Worm (Caenorhabditis elegans): ENCODE measurements around the gene nhr-17.

DNA sequence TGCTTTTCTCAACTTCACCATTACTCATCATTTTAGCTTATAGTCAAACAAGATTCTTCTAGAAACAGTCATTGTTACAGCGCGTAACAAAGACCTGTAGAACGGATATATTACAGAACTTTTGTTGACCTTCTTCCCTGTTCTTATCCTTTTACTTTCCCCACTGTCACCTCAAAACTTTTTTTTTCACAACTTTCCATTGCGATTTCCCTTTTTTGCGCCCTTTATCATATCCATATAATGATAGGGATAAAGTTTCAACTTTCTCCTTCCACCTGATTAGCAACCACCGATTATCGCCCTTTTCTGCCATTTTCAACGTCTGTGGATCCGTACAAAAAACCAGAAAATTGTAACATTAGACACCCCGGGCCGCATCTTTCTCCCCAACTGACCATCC, 9.5 kb upstream of the nhr-17 start:
- TF ChIP-seq flt-1 (GFP tag; IDR thresholded peaks at IDR 0.05) (no peak), ama-1 (optimal IDR thresholded peaks at IDR 0.05) (no peak), aly-1 (tag; optimal IDR thresholded peaks at IDR 0.05) (no peak), ceh-36 (tag; optimal IDR thresholded peaks at IDR 0.05) (no peak), hmg-4 (GFP tag; optimal IDR thresholded peaks at IDR 0.05) (no peak), sea-1 (GFP tag; conservative IDR thresholded peaks at IDR 0.05) (no peak), tbx-11 (GFP tag; IDR thresholded peaks at IDR 0.05) (no peak)

Measured in whole organism, early embryonic.